Worm (Caenorhabditis elegans) whole organism, late embryonic: ENCODE measurements around the gene F54B11.4.

Experiments
- ama-1 ChIP-seq: fragments of 150-350 bp; optimal IDR thresholded peaks from 2 replicates; lab custom pipeline; 2014
- ceh-24 ChIP-seq: sonication (generic microtip); optimal IDR thresholded peaks from 2 replicates; lab custom pipeline; 2016; ENCODE audit warnings: mild to moderate bottlenecking, missing genetic modification characterization, missing compliant biosample characterization
- dmd-4 ChIP-seq: sonication (generic microtip); optimal IDR thresholded peaks from 2 replicates; lab custom pipeline; 2016; ENCODE audit warnings: borderline replicate concordance, missing genetic modification characterization, missing compliant biosample characterization
- lim-6 ChIP-seq: sonication (generic microtip); optimal IDR thresholded peaks from 2 replicates; lab custom pipeline; 2016; ENCODE audit warnings: missing genetic modification characterization, missing compliant biosample characterization
- pag-3 ChIP-seq: sonication (generic microtip); optimal IDR thresholded peaks from 2 replicates; lab custom pipeline; 2016; ENCODE audit warnings: missing compliant biosample characterization, missing genetic modification characterization, borderline replicate concordance
- pat-9 ChIP-seq: fragments of 200-800 bp; sonication (Bioruptor generic); optimal IDR thresholded peaks from 2 replicates; lab custom pipeline; 2018; ENCODE audit warnings: mild to moderate bottlenecking, missing genetic modification characterization, moderate library complexity, missing compliant biosample characterization
- sdc-2 ChIP-seq: sonication (generic microtip); optimal IDR thresholded peaks from 2 replicates; lab custom pipeline; 2016; ENCODE audit warnings: missing genotype, missing genetic modification characterization, missing compliant biosample characterization
- tbx-2 ChIP-seq: sonication (generic microtip); optimal IDR thresholded peaks from 2 replicates; lab custom pipeline; 2016; ENCODE audit warnings: missing genetic modification characterization, missing compliant biosample characterization

DNA sequence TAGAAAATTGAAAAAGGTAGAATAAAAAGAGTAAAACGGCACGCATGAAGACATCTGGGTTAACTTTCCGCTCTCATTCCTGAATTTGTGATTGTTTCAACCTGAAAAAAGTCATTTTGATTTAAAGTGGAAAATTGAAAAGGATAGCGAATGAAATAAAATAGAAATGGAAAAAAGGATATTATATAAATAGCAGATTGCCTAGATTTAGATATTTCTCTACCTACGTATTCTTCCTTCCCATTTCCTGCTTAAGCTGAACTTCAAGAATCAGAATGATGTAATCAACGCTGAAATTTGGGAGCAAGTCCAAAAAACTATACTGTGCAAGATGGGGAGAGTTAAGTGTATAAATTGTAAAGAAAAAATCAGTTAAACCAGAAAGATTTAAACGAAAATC, 22.6 kb upstream of the F54B11.4 start, which contains the start of gene R01E6.7:
- TF ChIP-seq dmd-4 (tag; lab: Kevin White, UChicago) (no peak), lim-6 (tag; lab: Kevin White, UChicago) (no peak), ceh-24 (tag; lab: Kevin White, UChicago) (no peak), tbx-2 (tag; lab: Kevin White, UChicago) (no peak), pag-3 (tag; lab: Kevin White, UChicago) (no peak), sdc-2 (no peak), ama-1 (no peak), pat-9 (no peak)
